Fruit fly (Drosophila melanogaster): ENCODE measurements around the gene Ssb-c31a.

The Ssb-c31a gene

dm6 chr2L:8165800-8166576 lies 45.2 kb upstream of the Ssb-c31a start (continued):
- TF ChIP-seq Nf-YB (GFP tag; optimal IDR thresholded peaks at IDR 0.05), result peak; percentile 20
- no peak for TF ChIP-seq bcd (GFP tag; optimal IDR thresholded peaks at IDR 0.05)
- peak; percentile 57 for TF ChIP-seq CG33557 (GFP tag; optimal IDR thresholded peaks at IDR 0.05)
- TF ChIP-seq Xbp1 (GFP tag; optimal IDR thresholded peaks at IDR 0.05), result no peak
- TF ChIP-seq Tbp (GFP tag; optimal IDR thresholded peaks at IDR 0.05), result no peak
- no peak for TF ChIP-seq fru (optimal IDR thresholded peaks at IDR 0.05)
- no peak for TF ChIP-seq zfh2 (GFP tag; optimal IDR thresholded peaks at IDR 0.05)
- no peak for TF ChIP-seq Drgx (GFP tag; IDR thresholded peaks at IDR 0.05)
- TF ChIP-seq PHDP (tag; optimal IDR thresholded peaks at IDR 0.05), result peak; percentile 16
- no peak for TF ChIP-seq ase (GFP tag; IDR thresholded peaks at IDR 0.05)
- TF ChIP-seq CG4360 (GFP tag; IDR thresholded peaks at IDR 0.05), result no peak
- TF ChIP-seq HLHmδ (GFP tag; optimal IDR thresholded peaks at IDR 0.05), result no peak
- TF ChIP-seq zf30C (GFP tag; optimal IDR thresholded peaks at IDR 0.05), result no peak
- TF ChIP-seq CG10654 (GFP tag; optimal IDR thresholded peaks at IDR 0.05), result no peak
- no peak for TF ChIP-seq fd64A (GFP tag; optimal IDR thresholded peaks at IDR 0.05)
- TF ChIP-seq grau (tag; optimal IDR thresholded peaks at IDR 0.05), result no peak
- TF ChIP-seq rib (GFP tag; IDR thresholded peaks at IDR 0.05), result no peak; the same call in 1 of the 2 replicates
- TF ChIP-seq mirr (GFP tag; optimal IDR thresholded peaks at IDR 0.05), result no peak
- TF ChIP-seq tio (GFP tag; optimal IDR thresholded peaks at IDR 0.05), result no peak
- TF ChIP-seq CG13424 (tag; optimal IDR thresholded peaks at IDR 0.05), result no peak
- no peak for TF ChIP-seq Awh (GFP tag; IDR thresholded peaks at IDR 0.05)
- peak; percentile 74 for TF ChIP-seq CG15696 (tag; optimal IDR thresholded peaks at IDR 0.05)
- no peak for TF ChIP-seq klu (GFP tag; IDR thresholded peaks at IDR 0.05)
- peak; percentile 14 for TF ChIP-seq CG17568 (GFP tag; optimal IDR thresholded peaks at IDR 0.05)
- no peak for TF ChIP-seq CG3163 (GFP tag; optimal IDR thresholded peaks at IDR 0.05)
- TF ChIP-seq CG1832 (GFP tag; optimal IDR thresholded peaks at IDR 0.05), result no peak
- 0 out of 2 replicates have a peak, but pooled peaks have one; percentile 12 for TF ChIP-seq CG14014 (GFP tag; IDR thresholded peaks at IDR 0.05)
- TF ChIP-seq lab (GFP tag; optimal IDR thresholded peaks at IDR 0.05), result no peak
- TF ChIP-seq Opbp (GFP tag; IDR thresholded peaks at IDR 0.05; ENCODE audit: partially characterized antibody), result no peak
- TF ChIP-seq CG2202 (tag; optimal IDR thresholded peaks at IDR 0.05), result peak; percentile 12
- TF ChIP-seq btn (GFP tag; optimal IDR thresholded peaks at IDR 0.05), result no peak
- TF ChIP-seq vfl (GFP tag; optimal IDR thresholded peaks at IDR 0.05), result peak; percentile 16
- TF ChIP-seq CG6272 (GFP tag; IDR thresholded peaks at IDR 0.05), result no peak
- no peak for TF ChIP-seq CG6791 (GFP tag; IDR thresholded peaks at IDR 0.05; ENCODE audit: partially characterized antibody)
- TF ChIP-seq sna (GFP tag; IDR thresholded peaks at IDR 0.05; ENCODE audit: partially characterized antibody), result no peak
- no peak for TF ChIP-seq tx (GFP tag; optimal IDR thresholded peaks at IDR 0.05)
- TF ChIP-seq Nf-YA (GFP tag; IDR thresholded peaks at IDR 0.05), result no peak
- TF ChIP-seq CG12299 (tag; optimal IDR thresholded peaks at IDR 0.05), result no peak
- no peak for TF ChIP-seq CG3995 (GFP tag; optimal IDR thresholded peaks at IDR 0.05)
- TF ChIP-seq usp (GFP tag; optimal IDR thresholded peaks at IDR 0.05), result no peak
- TF ChIP-seq tin (GFP tag; optimal IDR thresholded peaks at IDR 0.05), result no peak
- no peak for TF ChIP-seq kay (GFP tag; optimal IDR thresholded peaks at IDR 0.05)
- no peak for TF ChIP-seq CG11456 (GFP tag; IDR thresholded peaks at IDR 0.05)
- no peak for TF ChIP-seq Dbx (GFP tag; IDR thresholded peaks at IDR 0.05)
- no peak for TF ChIP-seq HmgZ (tag; optimal IDR thresholded peaks at IDR 0.05)
- TF ChIP-seq HLH4C (GFP tag; IDR thresholded peaks at IDR 0.05; ENCODE audit: partially characterized antibody), result no peak
- TF ChIP-seq CG1792 (GFP tag; optimal IDR thresholded peaks at IDR 0.05), result no peak
- peak; percentile 39 for TF ChIP-seq CG9727 (GFP tag; optimal IDR thresholded peaks at IDR 0.05)
- no peak for TF ChIP-seq Optix (GFP tag; IDR thresholded peaks at IDR 0.05)
- peak in 1 of 2 experiments; percentile 78 for TF ChIP-seq Pdp1 (GFP tag; optimal IDR thresholded peaks at IDR 0.05)

Measured in whole organism, embryonic.